Fruit fly (Drosophila melanogaster): Measurements from ENCODE around the gene tin.
A peak's percentile ranks its signal among the peaks of the same experiment; 100 is the strongest.

Gene tin

dm6 chr3R:21349870-21350314 lies 28.9 kb upstream of the tin start (continued):
- TF ChIP-seq salm (tag; optimal IDR thresholded peaks at IDR 0.05) (peak; percentile 3), BtbVII (GFP tag; optimal IDR thresholded peaks at IDR 0.05) (peak; percentile 61), dati (GFP tag; IDR thresholded peaks at IDR 0.05) (no peak), CG1647 (GFP tag; optimal IDR thresholded peaks at IDR 0.05) (no peak), lilli (GFP tag; optimal IDR thresholded peaks at IDR 0.05) (no peak), TFAM (GFP tag; optimal IDR thresholded peaks at IDR 0.05) (no peak), GATAe (GFP tag; conservative IDR thresholded peaks at IDR 0.05) (no peak), ato (GFP tag; IDR thresholded peaks at IDR 0.05; ENCODE audit: partially characterized antibody) (no peak), Jarid2 (GFP tag; optimal IDR thresholded peaks at IDR 0.05) (no peak), usp (GFP tag; optimal IDR thresholded peaks at IDR 0.05) (no peak), CG18011 (GFP tag; optimal IDR thresholded peaks at IDR 0.05) (no peak), Mad (GFP tag; optimal IDR thresholded peaks at IDR 0.05) (no peak), CG11723 (GFP tag; optimal IDR thresholded peaks at IDR 0.05) (peak; percentile 21), CG11398 (GFP tag; optimal IDR thresholded peaks at IDR 0.05) (no peak), Eip74EF (GFP tag; optimal IDR thresholded peaks at IDR 0.05) (no peak), D19B (GFP tag; optimal IDR thresholded peaks at IDR 0.05) (no peak), HLH3B (GFP tag; IDR thresholded peaks at IDR 0.05) (no peak), CG11456 (GFP tag; IDR thresholded peaks at IDR 0.05) (no peak), CG4424 (GFP tag; optimal IDR thresholded peaks at IDR 0.05) (peak; percentile 28), CG12299 (tag; optimal IDR thresholded peaks at IDR 0.05) (peak; percentile 69), ro (GFP tag; IDR thresholded peaks at IDR 0.05) (no peak), CG4707 (GFP tag; optimal IDR thresholded peaks at IDR 0.05) (peak; percentile 58), Sox100B (GFP tag; optimal IDR thresholded peaks at IDR 0.05) (peak; percentile 61), da (GFP tag; optimal IDR thresholded peaks at IDR 0.05) (no peak), Ptx1 (GFP tag; IDR thresholded peaks at IDR 0.05) (no peak), wor (GFP tag; IDR thresholded peaks at IDR 0.05) (no peak), ap (GFP tag; IDR thresholded peaks at IDR 0.05) (no peak), amos (GFP tag; IDR thresholded peaks at IDR 0.05; ENCODE audit: partially characterized antibody) (no peak), sc (optimal IDR thresholded peaks at IDR 0.05) (no peak), sc (GFP tag; optimal IDR thresholded peaks at IDR 0.05) (no peak), Sin3A (optimal IDR thresholded peaks at IDR 0.05) (no peak), caup (GFP tag; optimal IDR thresholded peaks at IDR 0.05; ENCODE audit: severe bottlenecking) (peak; percentile 66), Nf-YC (tag; optimal IDR thresholded peaks at IDR 0.05) (peak; percentile 64), CG7987 (GFP tag; optimal IDR thresholded peaks at IDR 0.05) (peak; percentile 79), nerfin-2 (GFP tag; IDR thresholded peaks at IDR 0.05; ENCODE audit: partially characterized antibody) (no peak), CG33213 (GFP tag; optimal IDR thresholded peaks at IDR 0.05) (no peak), CG7928 (GFP tag; optimal IDR thresholded peaks at IDR 0.05) (no peak), danr (GFP tag; IDR thresholded peaks at IDR 0.05) (no peak), peb (GFP tag; IDR thresholded peaks at IDR 0.05) (no peak), CG10654 (GFP tag; optimal IDR thresholded peaks at IDR 0.05) (peak; percentile 53), CG17361 (GFP tag; IDR thresholded peaks at IDR 0.05) (no peak), mirr (GFP tag; optimal IDR thresholded peaks at IDR 0.05) (peak; percentile 72), CG10209 (GFP tag; optimal IDR thresholded peaks at IDR 0.05) (peak; percentile 37), ind (GFP tag; optimal IDR thresholded peaks at IDR 0.05) (no peak), Abd-B (GFP tag; optimal IDR thresholded peaks at IDR 0.05) (no peak), CG3995 (GFP tag; optimal IDR thresholded peaks at IDR 0.05) (no peak), Hr3 (GFP tag; optimal IDR thresholded peaks at IDR 0.05) (no peak), Dfd (GFP tag; optimal IDR thresholded peaks at IDR 0.05) (no peak), ara (GFP tag; IDR thresholded peaks at IDR 0.05) (no peak), gcm (GFP tag; optimal IDR thresholded peaks at IDR 0.05) (no peak), mam (GFP tag; optimal IDR thresholded peaks at IDR 0.05) (no peak), ssp (GFP tag; IDR thresholded peaks at IDR 0.05) (no peak)

All from whole organism, embryonic.